Worm (Caenorhabditis elegans) whole organism, L4 larva: ENCODE data around the gene set-2.

Source experiments
- F37D6.2 ChIP-seq: sonication (generic microtip); optimal IDR thresholded peaks from 2 replicates; lab custom pipeline; 2016; ENCODE audit warnings: mild to moderate bottlenecking, missing genetic modification characterization, missing compliant biosample characterization
- T20F7.1 ChIP-seq: fragments of 200-800 bp; sonication (Bioruptor generic); optimal IDR thresholded peaks from 2 replicates; lab custom pipeline; 2018; ENCODE audit warnings: mild to moderate bottlenecking, missing genetic modification characterization, missing compliant biosample characterization
- Y105C5A.15 ChIP-seq: fragments of 200-800 bp; sonication (Bioruptor generic); IDR thresholded peaks from 2 replicates; pipeline ENCODE4 v1.3.6; 2022; ENCODE audit warnings: missing genetic modification characterization, missing compliant biosample characterization
- Y5F2A.4 ChIP-seq: fragments of 200-800 bp; sonication (Bioruptor generic); optimal IDR thresholded peaks from 2 replicates; lab custom pipeline; 2018; ENCODE audit warnings: mild to moderate bottlenecking, missing genetic modification characterization, missing compliant biosample characterization
- aha-1 ChIP-seq: fragments of 150-350 bp; peaks from one replicate; lab custom pipeline; 2014; ENCODE audit warnings: missing biosample characterization, missing genetic modification characterization
- aly-2 ChIP-seq: sonication (generic microtip); optimal IDR thresholded peaks from 2 replicates; lab custom pipeline; 2018; ENCODE audit warnings: missing biosample characterization, missing genetic modification characterization
- ama-1 ChIP-seq: fragments of 150-350 bp; optimal IDR thresholded peaks from 2 replicates; lab custom pipeline; 2014; ENCODE audit warnings: inconsistent platforms, mixed read lengths
- ceh-20 ChIP-seq: fragments of 200-800 bp; sonication (Bioruptor generic); IDR thresholded peaks from 2 replicates; pipeline ENCODE4 v1.3.6; 2022; ENCODE audit warnings: missing genetic modification reagents, missing genetic modification characterization, missing compliant biosample characterization
- ceh-32 ChIP-seq: sonication (generic microtip); optimal IDR thresholded peaks from 2 replicates; lab custom pipeline; 2016; ENCODE audit warnings: mild to moderate bottlenecking, missing genetic modification characterization, missing compliant biosample characterization; ENCODE audit not compliant: poor library complexity
- ceh-82 ChIP-seq: sonication (generic microtip); optimal IDR thresholded peaks from 2 replicates; lab custom pipeline; 2017; ENCODE audit warnings: missing biosample characterization, missing genetic modification characterization
- ces-1 ChIP-seq: fragments of 150-350 bp; sonication (generic microtip); optimal IDR thresholded peaks from 4 replicates; lab custom pipeline; 2014; ENCODE audit warnings: missing biosample characterization, missing genetic modification reagents, missing genetic modification characterization
- daf-12 ChIP-seq: fragments of 150-350 bp; optimal IDR thresholded peaks from 2 replicates; lab custom pipeline; 2014; ENCODE audit warnings: missing biosample characterization, missing genetic modification reagents, missing genetic modification characterization
- daf-16 ChIP-seq, 3 experiments: sonication (generic microtip); optimal IDR thresholded peaks; 2 replicates each; lab custom pipeline; 2016 to 2017; ENCODE audit warnings: missing genetic modification characterization in 3 of 3, missing genetic modification reagents in 3 of 3, mild to moderate bottlenecking in 2 of 3, missing compliant biosample characterization in 2 of 3, missing biosample characterization in 1 of 3, moderate library complexity in 1 of 3
- dmd-6 ChIP-seq: fragments of 200-800 bp; sonication (Bioruptor generic); IDR thresholded peaks from 2 replicates; pipeline ENCODE4 v1.3.6; 2022; ENCODE audit warnings: missing genetic modification reagents, missing genetic modification characterization, missing compliant biosample characterization
- dmd-8 ChIP-seq: fragments of 200-800 bp; sonication (Bioruptor generic); IDR thresholded peaks from 2 replicates; pipeline ENCODE4 v1.3.6; 2022; ENCODE audit warnings: missing genetic modification characterization, missing compliant biosample characterization
- dmd-9 ChIP-seq: fragments of 200-800 bp; sonication (Bioruptor generic); IDR thresholded peaks from 2 replicates; pipeline ENCODE4 v1.3.6; 2022; ENCODE audit warnings: missing genetic modification reagents, missing genetic modification characterization, missing compliant biosample characterization
- fos-1 ChIP-seq: fragments of 150-350 bp; optimal IDR thresholded peaks from 2 replicates; lab custom pipeline; 2014; ENCODE audit warnings: missing biosample characterization, missing genetic modification characterization
- hmg-1.1 ChIP-seq: fragments of 200-800 bp; sonication (Bioruptor generic); IDR thresholded peaks from 2 replicates; pipeline ENCODE4 v1.3.6; 2022; ENCODE audit warnings: missing genetic modification reagents, missing genetic modification characterization, missing compliant biosample characterization
- jun-1 ChIP-seq: fragments of 150-350 bp; optimal IDR thresholded peaks from 2 replicates; lab custom pipeline; 2014; ENCODE audit warnings: missing biosample characterization, missing genetic modification reagents, missing genetic modification characterization
- lin-13 ChIP-seq: fragments of 150-350 bp; optimal IDR thresholded peaks from 2 replicates; lab custom pipeline; 2014; ENCODE audit warnings: missing biosample characterization, missing genetic modification reagents, missing genetic modification characterization
- lin-15B ChIP-seq: fragments of 150-350 bp; sonication (generic microtip); optimal IDR thresholded peaks from 3 replicates; lab custom pipeline; 2014; ENCODE audit warnings: missing biosample characterization, missing genetic modification characterization
- lin-29 ChIP-seq: fragments of 200-800 bp; sonication (Bioruptor generic); IDR thresholded peaks from 2 replicates; pipeline ENCODE4 v1.3.6; 2022; ENCODE audit warnings: missing genetic modification reagents, missing genetic modification characterization, missing compliant biosample characterization
- lsy-2 ChIP-seq, 2 experiments: fragments of 150-350 bp in 1 of 2; sonication (generic microtip) in 1 of 2; optimal IDR thresholded peaks; 2 replicates each; lab custom pipeline; 2014 to 2017; ENCODE audit warnings: missing biosample characterization in 2 of 2, missing genetic modification characterization in 2 of 2
- mep-1 ChIP-seq: fragments of 150-350 bp; sonication (generic microtip); optimal IDR thresholded peaks from 3 replicates; lab custom pipeline; 2014; ENCODE audit warnings: missing biosample characterization, missing genetic modification characterization
- mes-2 ChIP-seq: sonication (generic microtip); optimal IDR thresholded peaks from 2 replicates; lab custom pipeline; 2016; ENCODE audit warnings: missing genotype, mild to moderate bottlenecking, missing genetic modification characterization, missing compliant biosample characterization; ENCODE audit not compliant: poor library complexity, severe bottlenecking
- mxl-2 ChIP-seq: fragments of 200-800 bp; sonication (Bioruptor generic); conservative IDR thresholded peaks from 2 replicates; pipeline ENCODE4 v1.3.6; 2022; ENCODE audit warnings: missing genetic modification reagents, missing genetic modification characterization, missing compliant biosample characterization
- mxl-3 ChIP-seq: fragments of 200-800 bp; sonication (Bioruptor generic); optimal IDR thresholded peaks from 2 replicates; lab custom pipeline; 2018; ENCODE audit warnings: mild to moderate bottlenecking, missing genetic modification characterization, missing compliant biosample characterization
- nhr-10 ChIP-seq: fragments of 150-350 bp; optimal IDR thresholded peaks from 2 replicates; lab custom pipeline; 2014; ENCODE audit warnings: missing biosample characterization, missing genetic modification characterization
- nhr-11 ChIP-seq: fragments of 150-350 bp; optimal IDR thresholded peaks from 2 replicates; lab custom pipeline; 2014; ENCODE audit warnings: missing biosample characterization, missing genetic modification characterization
- nhr-237 ChIP-seq: sonication (generic microtip); optimal IDR thresholded peaks from 2 replicates; lab custom pipeline; 2017; ENCODE audit warnings: missing biosample characterization, missing genetic modification characterization
- nhr-41 ChIP-seq: fragments of 200-800 bp; sonication (Bioruptor generic); IDR thresholded peaks from 2 replicates; pipeline ENCODE4 v1.3.6; 2022; ENCODE audit warnings: missing genetic modification reagents, missing genetic modification characterization, missing compliant biosample characterization
- nhr-48 ChIP-seq: sonication (generic microtip); optimal IDR thresholded peaks from 2 replicates; lab custom pipeline; 2016; ENCODE audit warnings: mild to moderate bottlenecking, missing genetic modification characterization, missing compliant biosample characterization
- nhr-77 ChIP-seq: fragments of 150-350 bp; optimal IDR thresholded peaks from 2 replicates; lab custom pipeline; 2014; ENCODE audit warnings: missing biosample characterization, missing genetic modification characterization
- saeg-2 ChIP-seq: fragments of 200-800 bp; sonication (Bioruptor generic); IDR thresholded peaks from 2 replicates; pipeline ENCODE4 v1.3.6; 2022; ENCODE audit warnings: missing genetic modification reagents, missing genetic modification characterization, missing compliant biosample characterization
- skn-1 ChIP-seq: fragments of 150-350 bp; optimal IDR thresholded peaks from 2 replicates; lab custom pipeline; 2014; ENCODE audit warnings: missing biosample characterization, missing genetic modification characterization
- spr-3 ChIP-seq: fragments of 200-800 bp; sonication (Bioruptor generic); optimal IDR thresholded peaks from 2 replicates; lab custom pipeline; 2018; ENCODE audit warnings: mild to moderate bottlenecking, missing genetic modification characterization, missing compliant biosample characterization
- tag-97 ChIP-seq: fragments of 200-800 bp; sonication (Bioruptor generic); IDR thresholded peaks from 2 replicates; pipeline ENCODE4 v1.3.6; 2022; ENCODE audit warnings: missing genetic modification characterization, missing compliant biosample characterization
- tra-1 ChIP-seq: fragments of 200-800 bp; sonication (Bioruptor generic); IDR thresholded peaks from 2 replicates; pipeline ENCODE4 v1.3.6; 2022; ENCODE audit warnings: missing genetic modification reagents, missing genetic modification characterization, missing compliant biosample characterization
- unc-130 ChIP-seq: sonication (generic microtip); optimal IDR thresholded peaks from 2 replicates; lab custom pipeline; 2016; ENCODE audit warnings: missing genetic modification reagents, missing genetic modification characterization, missing compliant biosample characterization
- zfp-3 ChIP-seq: fragments of 200-800 bp; sonication (Bioruptor generic); conservative IDR thresholded peaks from 2 replicates; pipeline ENCODE4 v1.3.6; 2022; ENCODE audit warnings: missing genetic modification reagents, missing genetic modification characterization, missing compliant biosample characterization
- zip-2 ChIP-seq: fragments of 150-350 bp; optimal IDR thresholded peaks from 2 replicates; lab custom pipeline; 2014; ENCODE audit warnings: missing biosample characterization, missing genetic modification characterization
- ztf-7 ChIP-seq: fragments of 150-350 bp; optimal IDR thresholded peaks from 2 replicates; lab custom pipeline; 2014; ENCODE audit warnings: missing biosample characterization, missing genetic modification characterization

set-2 gene

DNA sequence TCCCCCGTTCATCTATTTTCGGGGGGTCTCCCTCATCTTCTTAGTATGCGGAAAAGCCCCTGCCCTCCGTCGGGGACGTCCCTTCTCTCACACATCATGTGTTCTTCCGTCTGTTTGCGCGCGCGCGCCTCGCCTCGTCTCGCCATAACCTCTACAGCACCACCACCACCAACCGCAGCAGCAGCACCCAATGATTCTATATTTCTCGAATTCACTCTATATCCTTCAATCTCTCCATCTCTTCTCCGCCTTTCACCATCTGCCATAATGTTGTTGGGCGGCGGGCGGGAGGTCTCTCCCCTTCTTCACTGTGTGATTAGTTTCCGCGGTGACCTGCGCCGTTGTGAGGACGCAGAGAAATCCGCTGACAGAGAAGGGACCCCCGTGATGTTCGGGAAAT lies 17.3 kb upstream of the set-2 start (continued):
- TF ChIP-seq ceh-20 (GFP tag; lab: Robert Waterston, UW) (no peak), nhr-11 (tag; lab: Kevin White, UChicago) (no peak), daf-16 (GFP tag; optimal IDR thresholded peaks at IDR 0.05; lab: Kevin White, UChicago) (no peak), daf-16 (tag; optimal IDR thresholded peaks at IDR 0.05; lab: Kevin White, UChicago) (no peak), mes-2 (tag; lab: Kevin White, UChicago) (peak; percentile 37), lin-15B (no peak), nhr-41 (no peak), F37D6.2 (tag; lab: Kevin White, UChicago) (no peak), fos-1 (no peak), T20F7.1 (no peak), skn-1 (tag; lab: Kevin White, UChicago) (no peak), dmd-8 (GFP tag; lab: Robert Waterston, UW) (no peak), ama-1 (lab: Kevin White, UChicago) (no peak), saeg-2 (GFP tag; lab: Robert Waterston, UW) (no peak), nhr-77 (no peak), dmd-9 (GFP tag; lab: Robert Waterston, UW) (no peak), dmd-6 (GFP tag; lab: Robert Waterston, UW) (no peak), aha-1 (tag; lab: Kevin White, UChicago) (peak; percentile 98), ces-1 (GFP tag; lab: Kevin White, UChicago) (no peak), hmg-1.1 (peak; percentile 38; the same call in 1 of the 2 replicates), tra-1 (GFP tag; lab: Robert Waterston, UW) (no peak), Y105C5A.15 (GFP tag; lab: Robert Waterston, UW) (no peak), daf-12 (tag; lab: Kevin White, UChicago) (no peak), jun-1 (tag; lab: Kevin White, UChicago) (no peak), unc-130 (GFP tag; lab: Kevin White, UChicago) (no peak), nhr-237 (tag; lab: Kevin White, UChicago) (no peak), ztf-7 (tag; lab: Kevin White, UChicago) (no peak), zfp-3 (GFP tag; lab: Robert Waterston, UW) (no peak), zip-2 (no peak), lin-13 (no peak)

DNA sequence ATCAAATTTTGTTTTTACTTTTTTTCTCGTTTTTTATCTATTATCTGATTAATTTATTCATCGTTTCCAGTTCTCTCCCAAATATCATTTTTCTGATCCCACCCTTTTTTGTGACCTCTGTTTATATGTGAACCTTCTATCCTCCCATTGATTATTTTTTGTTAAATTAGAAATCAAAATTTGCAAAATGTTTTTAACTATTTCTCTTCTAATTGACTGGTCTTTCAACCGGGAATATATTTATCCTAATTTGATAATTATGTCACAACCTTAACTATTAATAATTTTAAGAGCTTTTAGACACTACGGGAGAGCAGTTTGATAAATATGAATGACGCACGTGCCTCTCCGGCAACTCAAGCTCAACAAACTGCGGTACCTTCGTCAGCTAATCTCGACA lies 14.2 kb upstream of the set-2 start, which contains the start of gene ntl-9:
TSS of gene ntl-9 (plus strand) at position 301 of the 400 bp plus-strand sequence.
- TF ChIP-seq zfp-3 (GFP tag; lab: Robert Waterston, UW) (no peak), tag-97 (GFP tag; lab: Robert Waterston, UW) (no peak), ceh-32 (tag; lab: Kevin White, UChicago) (no peak), mep-1 (tag; lab: Kevin White, UChicago) (no peak), saeg-2 (GFP tag; lab: Robert Waterston, UW) (no peak), mxl-2 (no peak), lin-15B (no peak), mxl-3 (GFP tag; lab: Kevin White, UChicago) (no peak)

DNA sequence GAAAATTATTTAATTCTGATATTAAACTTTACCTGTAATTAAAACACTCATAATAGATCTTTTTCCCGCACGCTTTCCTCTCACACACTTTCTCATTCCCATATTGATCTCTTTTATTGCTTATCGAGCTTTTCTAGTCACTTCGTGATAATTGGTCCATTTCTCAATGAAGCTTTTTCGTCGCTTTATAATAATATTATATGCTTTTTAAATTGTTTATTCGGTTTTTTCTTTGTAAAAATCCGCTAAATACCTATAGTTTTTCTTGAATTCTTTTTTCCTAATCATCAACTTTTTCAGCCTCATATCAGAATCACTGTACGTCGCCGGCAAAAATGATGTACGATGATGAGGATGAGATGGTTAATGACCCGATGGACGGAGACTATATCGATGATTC lies 9.3 kb upstream of the set-2 start, which contains the start of gene rpb-2:
TSS of gene rpb-2 (plus strand) at position 301 of the 400 bp plus-strand sequence.
- TF ChIP-seq lin-29 (GFP tag; lab: Robert Waterston, UW) (no peak), ceh-82 (tag; lab: Kevin White, UChicago) (no peak), mep-1 (tag; lab: Kevin White, UChicago) (no peak), mxl-3 (GFP tag; lab: Kevin White, UChicago) (no peak), aly-2 (no peak), nhr-10 (tag; lab: Kevin White, UChicago) (no peak), Y5F2A.4 (no peak), spr-3 (no peak), nhr-48 (no peak), lsy-2 (tag; optimal IDR thresholded peaks at IDR 0.05; lab: Kevin White, UChicago) (no peak)
